Fruit fly (Drosophila melanogaster) whole organism, pupa: ENCODE results near the gene AANATL7.

Experiments
- CG13204 ChIP-seq: fragments of 200-800 bp; sonication (Bioruptor generic); optimal IDR thresholded peaks from 2 replicates; lab custom pipeline; 2018; ENCODE audit warnings: missing biosample characterization, mild to moderate bottlenecking, missing genetic modification characterization, moderate library complexity
- CG14655 ChIP-seq: fragments of 200-800 bp; sonication (Bioruptor generic); optimal IDR thresholded peaks from 3 replicates; lab custom pipeline; 2017; ENCODE audit warnings: mild to moderate bottlenecking, missing biosample characterization, missing genetic modification reagents, missing genetic modification characterization
- CG34367 ChIP-seq: fragments of 200-800 bp; sonication (Bioruptor generic); optimal IDR thresholded peaks from 2 replicates; lab custom pipeline; 2018; ENCODE audit warnings: missing biosample characterization, mild to moderate bottlenecking, missing genetic modification characterization
- EcR ChIP-seq: fragments of 200-800 bp; sonication (Bioruptor generic); optimal IDR thresholded peaks from 3 replicates; lab custom pipeline; 2019; ENCODE audit warnings: missing biosample characterization, missing genetic modification characterization, mild to moderate bottlenecking, moderate library complexity, missing genetic modification reagents
- Ets98B ChIP-seq: fragments of 200-800 bp; sonication (Bioruptor generic); IDR thresholded peaks from 2 replicates; pipeline ENCODE4 v1.3.6; 2022; ENCODE audit warnings: missing biosample characterization, missing genetic modification characterization
- Pif1B ChIP-seq: fragments of 200-800 bp; sonication (Bioruptor generic); optimal IDR thresholded peaks from 3 replicates; lab custom pipeline; 2016; ENCODE audit warnings: missing biosample characterization, missing genetic modification characterization
- Snoo ChIP-seq: fragments of 200-800 bp; sonication (Bioruptor generic); optimal IDR thresholded peaks from 3 replicates; lab custom pipeline; 2017; ENCODE audit warnings: missing biosample characterization, mild to moderate bottlenecking, missing genetic modification characterization, inconsistent platforms
- gl ChIP-seq: fragments of 200-800 bp; sonication (Bioruptor generic); optimal IDR thresholded peaks from 2 replicates; lab custom pipeline; 2018; ENCODE audit warnings: missing biosample characterization, mild to moderate bottlenecking, missing genetic modification characterization

DNA sequence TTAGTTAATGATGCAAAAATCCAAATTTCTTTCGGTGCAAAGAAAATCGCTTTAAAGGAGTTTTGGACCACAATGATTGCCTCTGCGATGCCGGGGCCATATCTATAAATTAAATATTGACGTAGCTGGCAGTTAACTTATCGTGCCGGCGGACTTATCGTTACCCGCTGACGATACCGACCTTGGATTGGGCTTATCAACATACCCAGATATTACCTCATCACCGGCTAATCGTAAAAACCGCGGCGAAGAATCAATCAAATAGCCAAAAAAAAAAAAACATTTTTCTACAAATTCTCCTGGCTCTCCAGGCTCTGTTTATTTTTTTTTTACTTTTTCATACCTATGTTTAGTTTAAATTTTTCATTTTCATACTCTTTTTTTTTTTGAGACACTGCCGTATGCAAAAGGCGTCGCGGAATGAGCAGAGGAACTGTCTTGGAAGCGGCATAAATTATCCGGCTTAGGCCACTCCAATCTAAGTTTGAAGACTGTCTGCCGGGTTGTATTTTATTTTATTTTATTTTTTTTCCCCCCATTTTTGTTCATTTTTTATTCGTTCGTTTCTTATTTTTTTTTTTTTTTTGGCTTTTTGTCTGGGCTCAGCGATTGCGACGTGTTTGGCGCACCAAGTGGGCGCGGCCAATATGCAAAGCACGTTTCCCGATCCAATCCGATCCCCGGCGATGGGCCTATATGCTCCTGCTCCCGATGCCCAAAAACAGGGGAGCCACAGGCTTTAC, 45.6 kb upstream of the AANATL7 start:
- TF ChIP-seq gl (no peak), CG34367 (no peak), Ets98B (peak; percentile 47; the same call in 1 of the 2 replicates), Pif1B (GFP tag; lab: Kevin White, UChicago) (no peak), CG13204 (no peak), Snoo (tag; lab: Kevin White, UChicago) (no peak), CG14655 (GFP tag; lab: Kevin White, UChicago) (no peak), EcR (GFP tag; lab: Kevin White, UChicago) (no peak)
